Worm (Caenorhabditis elegans) whole organism, L4 larva: ENCODE measurements around the gene sru-18.

Experiments
- aly-2 ChIP-seq: sonication (generic microtip); optimal IDR thresholded peaks from 2 replicates; lab custom pipeline; 2018; ENCODE audit warnings: missing biosample characterization, missing genetic modification characterization
- daf-8 ChIP-seq: fragments of 200-800 bp; sonication (Bioruptor generic); IDR thresholded peaks from 2 replicates; pipeline ENCODE4 v1.3.6; 2022; ENCODE audit warnings: missing genetic modification characterization, missing compliant biosample characterization
- egl-43 ChIP-seq: fragments of 200-800 bp; sonication (Bioruptor generic); IDR thresholded peaks from 2 replicates; pipeline ENCODE4 v1.3.6; 2022; ENCODE audit warnings: missing genetic modification reagents, missing genetic modification characterization, missing compliant biosample characterization
- nhr-237 ChIP-seq: sonication (generic microtip); optimal IDR thresholded peaks from 2 replicates; lab custom pipeline; 2017; ENCODE audit warnings: missing biosample characterization, missing genetic modification characterization
- nhr-48 ChIP-seq: sonication (generic microtip); optimal IDR thresholded peaks from 2 replicates; lab custom pipeline; 2016; ENCODE audit warnings: mild to moderate bottlenecking, missing genetic modification characterization, missing compliant biosample characterization
- unc-62 ChIP-seq, 3 experiments: fragments of 150-350 bp in 1 of 3; sonication (generic microtip); optimal IDR thresholded peaks in 2 of 3; peaks in 1 of 3; 1 replicate in 1 of 3; 2 replicates in 2 of 3; lab custom pipeline; 2014 to 2017; ENCODE audit warnings: missing biosample characterization in 3 of 3, missing genetic modification characterization in 3 of 3, missing genetic modification reagents in 3 of 3, missing genotype in 1 of 3
- zag-1 ChIP-seq: fragments of 150-350 bp; optimal IDR thresholded peaks from 2 replicates; lab custom pipeline; 2014; ENCODE audit warnings: missing biosample characterization, missing genetic modification characterization

DNA sequence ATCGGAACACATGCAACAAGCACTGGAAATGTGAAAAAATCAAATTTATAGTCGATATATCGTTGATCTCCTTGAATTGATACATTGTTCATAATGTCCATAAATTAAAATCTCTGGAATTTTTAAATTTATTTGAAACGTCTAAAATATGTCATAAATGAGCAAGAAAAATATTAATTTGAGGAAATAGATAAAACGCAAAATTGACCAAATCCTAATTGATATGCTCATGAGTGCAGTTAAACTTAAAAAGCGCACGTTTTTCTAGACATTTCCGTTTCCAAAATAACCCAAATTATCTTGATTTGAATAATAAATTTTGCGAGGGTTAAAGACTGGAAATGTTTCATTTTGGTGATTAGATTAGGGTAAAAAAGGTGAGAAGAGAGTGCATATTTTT is 20.5 kb downstream of the sru-18 start, which contains the start of gene sru-13:
- TF ChIP-seq daf-8 (GFP tag; lab: Robert Waterston, UW) (no peak), unc-62 (GFP tag; optimal IDR thresholded peaks at IDR 0.05 in 1 of 2; lab: Kevin White, UChicago) (no peak), unc-62 (tag; optimal IDR thresholded peaks at IDR 0.05; lab: Kevin White, UChicago) (no peak), nhr-237 (no peak), aly-2 (tag; lab: Kevin White, UChicago) (no peak), zag-1 (tag; lab: Kevin White, UChicago) (no peak), nhr-48 (tag; lab: Kevin White, UChicago) (no peak), egl-43 (GFP tag; lab: Robert Waterston, UW) (no peak)
